Fruit fly (Drosophila melanogaster): ENCODE results near the gene Mat89Ba.

The Mat89Ba gene

dm6 chr3R:16245298-16246098, 26.7 kb downstream of the Mat89Ba start (continued):
- TF ChIP-seq Abd-B (GFP tag; optimal IDR thresholded peaks at IDR 0.05): no peak
- TF ChIP-seq chinmo (GFP tag; IDR thresholded peaks at IDR 0.05; ENCODE audit: partially characterized antibody): peak; percentile 68; the same call in 1 of the 4 replicates
- no peak for TF ChIP-seq CG12659 (GFP tag; optimal IDR thresholded peaks at IDR 0.05)
- no peak for TF ChIP-seq zen2 (GFP tag; IDR thresholded peaks at IDR 0.05; ENCODE audit: partially characterized antibody)
- no peak for TF ChIP-seq CG3281 (GFP tag; optimal IDR thresholded peaks at IDR 0.05)
- TF ChIP-seq Lhr (GFP tag; optimal IDR thresholded peaks at IDR 0.05): no peak
- no peak for TF ChIP-seq gce (GFP tag; IDR thresholded peaks at IDR 0.05)
- peak; percentile 7 for TF ChIP-seq Deaf1 (tag; optimal IDR thresholded peaks at IDR 0.05)
- no peak for TF ChIP-seq CG7271 (tag; optimal IDR thresholded peaks at IDR 0.05)
- no peak for TF ChIP-seq CG14441 (GFP tag; IDR thresholded peaks at IDR 0.05)
- no peak for TF ChIP-seq CG14050 (GFP tag; IDR thresholded peaks at IDR 0.05)
- TF ChIP-seq phol (tag; optimal IDR thresholded peaks at IDR 0.05): no peak
- no peak for TF ChIP-seq mirr (GFP tag; optimal IDR thresholded peaks at IDR 0.05)
- TF ChIP-seq peb (GFP tag; IDR thresholded peaks at IDR 0.05): no peak
- no peak for TF ChIP-seq sob (GFP tag; IDR thresholded peaks at IDR 0.05)
- no peak for TF ChIP-seq CG11398 (GFP tag; optimal IDR thresholded peaks at IDR 0.05)
- no peak for TF ChIP-seq Hsf (GFP tag; optimal IDR thresholded peaks at IDR 0.05)
- TF ChIP-seq HLH3B (GFP tag; IDR thresholded peaks at IDR 0.05): no peak
- TF ChIP-seq D19A (tag; optimal IDR thresholded peaks at IDR 0.05): peak; percentile 35
- TF ChIP-seq insv (GFP tag; optimal IDR thresholded peaks at IDR 0.05): no peak
- no peak for TF ChIP-seq CG6272 (GFP tag; IDR thresholded peaks at IDR 0.05)
- no peak for TF ChIP-seq CG9215 (GFP tag; IDR thresholded peaks at IDR 0.05)
- TF ChIP-seq MBD-R2 (GFP tag; IDR thresholded peaks at IDR 0.05): no peak
- no peak for TF ChIP-seq ewg (GFP tag; optimal IDR thresholded peaks at IDR 0.05)
- no peak for TF ChIP-seq CG15269 (tag; optimal IDR thresholded peaks at IDR 0.05)
- TF ChIP-seq NC2α (GFP tag; optimal IDR thresholded peaks at IDR 0.05): no peak
- TF ChIP-seq aop (GFP tag; IDR thresholded peaks at IDR 0.05): no peak
- no peak for TF ChIP-seq D (optimal IDR thresholded peaks at IDR 0.05)
- TF ChIP-seq D (GFP tag; optimal IDR thresholded peaks at IDR 0.05): no peak
- TF ChIP-seq sd (tag; optimal IDR thresholded peaks at IDR 0.05): peak; percentile 73
- no peak for TF ChIP-seq bbx (GFP tag; IDR thresholded peaks at IDR 0.05; ENCODE audit: partially characterized antibody)
- no peak for TF ChIP-seq Spps (tag; optimal IDR thresholded peaks at IDR 0.05)
- TF ChIP-seq CG15514 (GFP tag; optimal IDR thresholded peaks at IDR 0.05): no peak
- no peak for TF ChIP-seq CG33557 (GFP tag; optimal IDR thresholded peaks at IDR 0.05)
- TF ChIP-seq BEAF-32 (GFP tag; optimal IDR thresholded peaks at IDR 0.05): no peak
- no peak for TF ChIP-seq Hr39 (optimal IDR thresholded peaks at IDR 0.05)
- TF ChIP-seq CG31365 (tag; optimal IDR thresholded peaks at IDR 0.05): no peak
- TF ChIP-seq Gsc (GFP tag; IDR thresholded peaks at IDR 0.05): no peak
- no peak for TF ChIP-seq sim (GFP tag; IDR thresholded peaks at IDR 0.05)
- no peak for TF ChIP-seq CG10654 (GFP tag; optimal IDR thresholded peaks at IDR 0.05)
- no peak for TF ChIP-seq H2.0 (GFP tag; IDR thresholded peaks at IDR 0.05)
- peak; percentile 58; the same call in 1 of the 3 replicates for TF ChIP-seq ci (GFP tag; IDR thresholded peaks at IDR 0.05)
- TF ChIP-seq Mad (GFP tag; optimal IDR thresholded peaks at IDR 0.05): no peak
- TF ChIP-seq fd96Cb (tag; optimal IDR thresholded peaks at IDR 0.05): no peak
- no peak for TF ChIP-seq ssp (GFP tag; IDR thresholded peaks at IDR 0.05)
- TF ChIP-seq hbn (GFP tag; IDR thresholded peaks at IDR 0.05; ENCODE audit: partially characterized antibody): no peak
- no peak for TF ChIP-seq Doc3 (GFP tag; IDR thresholded peaks at IDR 0.05; ENCODE audit: partially characterized antibody)
- TF ChIP-seq CG43689 (GFP tag; IDR thresholded peaks at IDR 0.05): no peak
- TF ChIP-seq hth (optimal IDR thresholded peaks at IDR 0.05): no peak
- no peak for TF ChIP-seq CG2199 (GFP tag; IDR thresholded peaks at IDR 0.05)
- TF ChIP-seq CG34376 (GFP tag; optimal IDR thresholded peaks at IDR 0.05): no peak
